Worm (Caenorhabditis elegans) whole organism, late embryonic: ENCODE data around the gene Y27F2A.11.

Source experiments
- ceh-24 ChIP-seq: sonication (generic microtip); optimal IDR thresholded peaks from 2 replicates; lab custom pipeline; 2016; ENCODE audit warnings: mild to moderate bottlenecking, missing genetic modification characterization, missing compliant biosample characterization
- ceh-9 ChIP-seq: sonication (generic microtip); optimal IDR thresholded peaks from 2 replicates; lab custom pipeline; 2016; ENCODE audit warnings: mild to moderate bottlenecking, missing genetic modification characterization, inconsistent platforms, missing compliant biosample characterization
- elt-4 ChIP-seq: sonication (generic microtip); optimal IDR thresholded peaks from 2 replicates; lab custom pipeline; 2016; ENCODE audit warnings: missing genetic modification characterization, missing compliant biosample characterization
- lin-11 ChIP-seq: fragments of 200-800 bp; sonication (Bioruptor generic); optimal IDR thresholded peaks from 2 replicates; lab custom pipeline; 2018; ENCODE audit warnings: mild to moderate bottlenecking, missing genetic modification characterization, missing compliant biosample characterization
- nhr-11 ChIP-seq: fragments of 150-350 bp; optimal IDR thresholded peaks from 2 replicates; lab custom pipeline; 2014; ENCODE audit warnings: missing biosample characterization, missing genetic modification characterization
- nhr-232 ChIP-seq: sonication (generic microtip); optimal IDR thresholded peaks from 2 replicates; lab custom pipeline; 2016; ENCODE audit warnings: missing genetic modification characterization, missing compliant biosample characterization

DNA sequence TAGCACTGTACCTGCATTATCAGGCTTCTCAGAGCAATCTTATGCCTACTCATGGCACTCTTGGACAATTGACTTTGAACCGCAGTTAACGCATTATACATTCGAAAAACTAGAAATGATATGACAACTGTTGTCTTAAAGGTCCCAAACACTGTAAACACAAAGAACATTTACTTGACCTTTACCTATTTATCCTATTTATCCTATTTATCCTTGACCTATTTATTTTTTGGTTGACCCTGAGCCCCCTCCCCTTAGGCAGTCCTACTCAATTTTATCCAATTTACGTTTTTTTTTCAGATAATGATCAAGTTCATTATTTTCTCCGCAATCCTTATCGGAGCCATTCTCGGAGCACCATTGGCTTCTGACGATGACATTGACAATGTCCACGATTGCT, 37.5 kb upstream of the Y27F2A.11 start, which contains the start of the genes T10D4.14 and T10D4.19:
- TF ChIP-seq nhr-232 (tag; lab: Kevin White, UChicago) = no peak
- TF ChIP-seq elt-4 (tag; lab: Kevin White, UChicago) = no peak
- no peak for TF ChIP-seq lin-11 (tag; lab: Kevin White, UChicago)
- TF ChIP-seq ceh-9 (tag; lab: Kevin White, UChicago) = no peak
- no peak for TF ChIP-seq nhr-11 (tag; lab: Kevin White, UChicago)
- TF ChIP-seq ceh-24 = no peak
